Fruit fly (Drosophila melanogaster) whole organism, embryonic: ENCODE measurements around the gene CG4770.
A peak's percentile ranks its signal among the peaks of the same experiment; 100 is the strongest.

Experiments
- Atf-2 ChIP-seq: fragments of 200-800 bp; sonication (Bioruptor generic); optimal IDR thresholded peaks from 2 replicates; lab custom pipeline; 2016; ENCODE audit warnings: missing biosample characterization, missing genetic modification characterization
- Atf3 ChIP-seq: fragments of 200-800 bp; sonication (Bioruptor generic); optimal IDR thresholded peaks from 3 replicates; lab custom pipeline; 2016; ENCODE audit warnings: missing biosample characterization, missing genetic modification characterization
- CG10431 ChIP-seq: fragments of 200-800 bp; sonication (Bioruptor generic); optimal IDR thresholded peaks from 3 replicates; lab custom pipeline; 2018; ENCODE audit warnings: missing biosample characterization, mild to moderate bottlenecking, missing genetic modification characterization
- CG10979 ChIP-seq: fragments of 200-800 bp; sonication (Bioruptor generic); optimal IDR thresholded peaks from 2 replicates; lab custom pipeline; 2018; ENCODE audit warnings: missing biosample characterization, mild to moderate bottlenecking, missing genetic modification characterization, moderate library complexity
- CG11696 ChIP-seq: fragments of 200-800 bp; sonication (Bioruptor generic); IDR thresholded peaks from 2 replicates; pipeline ENCODE4 v1.3.6; 2022; ENCODE audit warnings: missing biosample characterization, missing genetic modification characterization
- CG12155 ChIP-seq: fragments of 200-800 bp; sonication (Bioruptor generic); optimal IDR thresholded peaks from 3 replicates; lab custom pipeline; 2016; ENCODE audit warnings: missing biosample characterization, missing genetic modification characterization
- CG12659 ChIP-seq: fragments of 200-800 bp; sonication (Bioruptor generic); optimal IDR thresholded peaks from 3 replicates; lab custom pipeline; 2017; ENCODE audit warnings: mild to moderate bottlenecking, missing biosample characterization, missing genetic modification reagents, missing genetic modification characterization
- CG13894 ChIP-seq: fragments of 200-800 bp; sonication (Bioruptor generic); optimal IDR thresholded peaks from 3 replicates; lab custom pipeline; 2018; ENCODE audit warnings: missing biosample characterization, mild to moderate bottlenecking, missing genetic modification characterization, moderate library complexity
- CG15269 ChIP-seq: fragments of 200-800 bp; sonication (Bioruptor generic); optimal IDR thresholded peaks from 2 replicates; lab custom pipeline; 2018; ENCODE audit warnings: missing biosample characterization, mild to moderate bottlenecking, missing genetic modification characterization, moderate library complexity
- CG16813 ChIP-seq: fragments of 200-800 bp; sonication (Bioruptor generic); IDR thresholded peaks from 3 replicates; pipeline ENCODE4 v1.3.6; 2022; ENCODE audit warnings: missing biosample characterization, missing genetic modification characterization; ENCODE audit not compliant: partially characterized antibody
- CG16815 ChIP-seq: fragments of 200-800 bp; sonication (Bioruptor generic); optimal IDR thresholded peaks from 3 replicates; lab custom pipeline; 2017; ENCODE audit warnings: missing biosample characterization, mild to moderate bottlenecking, missing genetic modification characterization
- CG2116 ChIP-seq: fragments of 200-800 bp; sonication (Bioruptor generic); optimal IDR thresholded peaks from 3 replicates; lab custom pipeline; 2018; ENCODE audit warnings: missing biosample characterization, mild to moderate bottlenecking, missing genetic modification characterization
- CG2199 ChIP-seq: fragments of 200-800 bp; sonication (Bioruptor generic); IDR thresholded peaks from 3 replicates; pipeline ENCODE4 v1.3.6; 2022; ENCODE audit warnings: missing biosample characterization, missing genetic modification characterization
- CG2889 ChIP-seq: fragments of 200-800 bp; sonication (Bioruptor generic); IDR thresholded peaks from 3 replicates; pipeline ENCODE4 v1.3.6; 2022; ENCODE audit warnings: missing biosample characterization, missing genetic modification characterization
- CG30020 ChIP-seq: fragments of 200-800 bp; optimal IDR thresholded peaks from 2 replicates; lab custom pipeline; 2019; ENCODE audit warnings: missing biosample characterization, mild to moderate bottlenecking, missing genetic modification characterization, moderate library complexity
- CG34422 ChIP-seq: fragments of 200-800 bp; sonication (Bioruptor generic); IDR thresholded peaks from 3 replicates; pipeline ENCODE4 v1.3.6; 2022; ENCODE audit warnings: missing biosample characterization, missing genetic modification characterization
- CG4617 ChIP-seq: fragments of 200-800 bp; sonication (Bioruptor generic); optimal IDR thresholded peaks from 3 replicates; lab custom pipeline; 2016; ENCODE audit warnings: missing biosample characterization, missing genetic modification characterization, borderline replicate concordance
- CG5180 ChIP-seq: fragments of 200-800 bp; sonication (Bioruptor generic); optimal IDR thresholded peaks from 3 replicates; lab custom pipeline; 2017; ENCODE audit warnings: missing biosample characterization, missing genetic modification characterization, mild to moderate bottlenecking, moderate library complexity, missing genetic modification reagents
- CG9609 ChIP-seq: fragments of 200-800 bp; sonication (Bioruptor generic); optimal IDR thresholded peaks from 3 replicates; lab custom pipeline; 2016; ENCODE audit warnings: missing biosample characterization, missing genetic modification characterization
- CHES-1-like ChIP-seq: fragments of 200-800 bp; sonication (Bioruptor generic); optimal IDR thresholded peaks from 2 replicates; lab custom pipeline; 2016; ENCODE audit warnings: missing biosample characterization, missing genetic modification characterization
- CoRest ChIP-seq: fragments of 200-800 bp; sonication (Bioruptor generic); optimal IDR thresholded peaks from 3 replicates; lab custom pipeline; 2018; ENCODE audit warnings: missing biosample characterization, mild to moderate bottlenecking, missing genetic modification characterization, moderate library complexity
- Hsf ChIP-seq: fragments of 200-800 bp; sonication (Bioruptor generic); optimal IDR thresholded peaks from 3 replicates; lab custom pipeline; 2016; ENCODE audit warnings: missing biosample characterization, missing genetic modification characterization
- Mes4 ChIP-seq: fragments of 200-800 bp; sonication (Bioruptor generic); optimal IDR thresholded peaks from 2 replicates; lab custom pipeline; 2016; ENCODE audit warnings: missing biosample characterization, missing genetic modification characterization
- Sin3A ChIP-seq: fragments of >200 bp; optimal IDR thresholded peaks from 2 replicates; lab custom pipeline; 2018
- Stat92E ChIP-seq, 3 experiments: fragments of >200 bp in 2 of 3; fragments of 200-800 bp in 1 of 3; sonication (Bioruptor generic) in 1 of 3; optimal IDR thresholded peaks; 2 replicates each; lab custom pipeline; 2017 to 2019; ENCODE audit warnings: missing biosample characterization in 3 of 3, missing genetic modification characterization in 3 of 3, mild to moderate bottlenecking in 1 of 3, moderate library complexity in 1 of 3
- Usf ChIP-seq: fragments of 200-800 bp; sonication (Bioruptor generic); optimal IDR thresholded peaks from 2 replicates; lab custom pipeline; 2017; ENCODE audit warnings: missing genotype, missing biosample characterization, missing genetic modification characterization
- Vsx1 ChIP-seq: fragments of 200-800 bp; sonication (Bioruptor generic); optimal IDR thresholded peaks from 2 replicates; lab custom pipeline; 2017; ENCODE audit warnings: missing biosample characterization, mild to moderate bottlenecking, missing genetic modification characterization, missing genetic modification reagents
- al ChIP-seq: fragments of 200-800 bp; sonication (Bioruptor generic); IDR thresholded peaks from 2 replicates; pipeline ENCODE4 v1.3.6; 2022; ENCODE audit warnings: missing biosample characterization, missing genetic modification characterization
- cato ChIP-seq: fragments of 200-800 bp; sonication (Bioruptor generic); optimal IDR thresholded peaks from 2 replicates; lab custom pipeline; 2016; ENCODE audit warnings: missing biosample characterization, missing genetic modification characterization, borderline replicate concordance
- cg ChIP-seq: fragments of 200-800 bp; sonication (Bioruptor generic); optimal IDR thresholded peaks from 3 replicates; lab custom pipeline; 2019; ENCODE audit warnings: missing biosample characterization, mild to moderate bottlenecking, missing genetic modification characterization, moderate library complexity
- corto ChIP-seq: fragments of 200-800 bp; sonication (Bioruptor generic); optimal IDR thresholded peaks from 2 replicates; lab custom pipeline; 2016; ENCODE audit warnings: missing biosample characterization, mild to moderate bottlenecking, missing genetic modification characterization, moderate library complexity
- crc ChIP-seq: fragments of 200-800 bp; sonication (Bioruptor generic); optimal IDR thresholded peaks from 2 replicates; lab custom pipeline; 2016; ENCODE audit warnings: missing biosample characterization, missing genetic modification characterization
- dan ChIP-seq: fragments of 200-800 bp; sonication (Bioruptor generic); IDR thresholded peaks from 2 replicates; pipeline ENCODE4 v1.3.6; 2022; ENCODE audit warnings: missing biosample characterization, missing genetic modification characterization
- dpn ChIP-seq, 2 experiments: fragments of 200-800 bp; sonication (Bioruptor generic); optimal IDR thresholded peaks; 3 replicates each; lab custom pipeline; 2016; ENCODE audit warnings: missing biosample characterization in 2 of 2, missing genetic modification characterization in 2 of 2
- grau ChIP-seq: fragments of 200-800 bp; optimal IDR thresholded peaks from 3 replicates; lab custom pipeline; 2019; ENCODE audit warnings: missing biosample characterization, mild to moderate bottlenecking, missing genetic modification characterization, moderate library complexity
- ham ChIP-seq: fragments of 200-800 bp; sonication (Bioruptor generic); IDR thresholded peaks from 2 replicates; pipeline ENCODE4 v1.3.6; 2022; ENCODE audit warnings: missing biosample characterization, missing genetic modification characterization
- her ChIP-seq: fragments of 200-800 bp; sonication (Bioruptor generic); optimal IDR thresholded peaks from 2 replicates; lab custom pipeline; 2016; ENCODE audit warnings: missing biosample characterization, missing genetic modification characterization
- inv ChIP-seq: fragments of 200-800 bp; sonication (Bioruptor generic); IDR thresholded peaks from 2 replicates; pipeline ENCODE4 v1.3.6; 2022; ENCODE audit warnings: missing biosample characterization, missing genetic modification characterization; ENCODE audit not compliant: partially characterized antibody
- nom ChIP-seq: fragments of 200-800 bp; sonication (Bioruptor generic); optimal IDR thresholded peaks from 2 replicates; lab custom pipeline; 2017; ENCODE audit warnings: missing biosample characterization, missing genetic modification characterization, mild to moderate bottlenecking, moderate library complexity, missing genetic modification reagents
- odd ChIP-seq: fragments of 200-800 bp; sonication (Bioruptor generic); optimal IDR thresholded peaks from 2 replicates; lab custom pipeline; 2017; ENCODE audit warnings: missing biosample characterization, mild to moderate bottlenecking, missing genetic modification characterization
- onecut ChIP-seq: fragments of 200-800 bp; sonication (Bioruptor generic); IDR thresholded peaks from 2 replicates; pipeline ENCODE4 v1.3.6; 2022; ENCODE audit warnings: missing biosample characterization, missing genetic modification characterization
- p53 ChIP-seq: fragments of 200-800 bp; sonication (Bioruptor generic); optimal IDR thresholded peaks from 2 replicates; lab custom pipeline; 2016; ENCODE audit warnings: missing biosample characterization, missing genetic modification characterization
- pan ChIP-seq, 4 experiments: fragments of >200 bp in 3 of 4; fragments of 200-800 bp in 1 of 4; sonication (Bioruptor generic) in 1 of 4; optimal IDR thresholded peaks in 3 of 4; IDR thresholded peaks in 1 of 4; 2 replicates each; pipeline versions ENCODE4 v1.3.6 to Lab custom; 2017 to 2022; ENCODE audit warnings: missing biosample characterization in 2 of 4, missing genetic modification characterization in 2 of 4, mixed read lengths in 1 of 4
- sim ChIP-seq: fragments of 200-800 bp; sonication (Bioruptor generic); IDR thresholded peaks from 2 replicates; pipeline ENCODE4 v1.3.6; 2022; ENCODE audit warnings: missing biosample characterization, missing genetic modification characterization
- slp2 ChIP-seq: fragments of 200-800 bp; sonication (Bioruptor generic); optimal IDR thresholded peaks from 2 replicates; lab custom pipeline; 2016; ENCODE audit warnings: missing biosample characterization, missing genetic modification characterization
- tio ChIP-seq: fragments of 200-800 bp; sonication (Bioruptor generic); optimal IDR thresholded peaks from 2 replicates; lab custom pipeline; 2017; ENCODE audit warnings: missing biosample characterization, missing genetic modification characterization, inconsistent platforms
- tup ChIP-seq: fragments of 200-800 bp; sonication (Bioruptor generic); optimal IDR thresholded peaks from 2 replicates; lab custom pipeline; 2016; ENCODE audit warnings: missing biosample characterization, mild to moderate bottlenecking, missing genetic modification characterization, moderate library complexity
- wdn ChIP-seq: fragments of 200-800 bp; sonication (Bioruptor generic); IDR thresholded peaks from 2 replicates; pipeline ENCODE4 v1.3.6; 2022; ENCODE audit warnings: missing biosample characterization, missing genetic modification characterization
- zfh2 ChIP-seq: fragments of 200-800 bp; sonication (Bioruptor generic); optimal IDR thresholded peaks from 2 replicates; lab custom pipeline; 2016; ENCODE audit warnings: missing biosample characterization, missing genetic modification characterization

CG4770 gene

DNA sequence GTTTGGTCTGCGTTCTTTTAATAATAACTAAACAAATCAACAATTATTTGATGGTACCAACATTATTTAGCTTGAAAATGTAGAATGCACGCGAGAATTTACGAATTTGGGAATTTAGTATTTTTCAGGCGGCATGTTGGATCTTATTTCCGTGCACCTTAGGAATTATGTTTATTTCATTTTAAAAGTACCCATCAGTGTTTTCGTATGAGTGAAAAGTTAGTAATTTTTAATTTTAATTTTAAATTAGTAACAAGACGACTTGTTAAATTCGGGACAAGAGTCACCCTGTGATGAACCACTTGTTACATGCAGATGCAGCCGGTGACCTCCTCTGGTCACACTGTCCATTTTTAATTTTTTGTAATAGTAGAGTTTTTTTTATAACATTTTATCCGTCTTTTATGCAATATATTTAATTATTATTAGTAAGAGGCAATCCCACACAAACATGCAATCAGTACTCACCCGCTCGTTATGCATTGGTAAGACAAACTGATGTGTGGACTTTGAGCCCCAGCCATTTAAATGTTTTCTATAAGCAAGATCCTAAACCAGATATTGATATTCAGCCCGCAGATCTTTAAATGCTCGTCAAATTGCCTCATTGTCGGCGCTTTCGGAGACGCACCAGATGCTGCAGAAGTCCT is 40.8 kb upstream of the CG4770 start, which contains the start of the genes CG17186 and Arc42 (continued):
- no peak for TF ChIP-seq CG5180
- TF ChIP-seq dan (GFP tag; lab: Robert Waterston, UW) = no peak
- TF ChIP-seq Hsf (GFP tag; lab: Kevin White, UChicago) = peak; percentile 20
- no peak for TF ChIP-seq CG16813 (GFP tag; lab: Robert Waterston, UW)
- TF ChIP-seq tio (GFP tag; lab: Kevin White, UChicago) = no peak
- TF ChIP-seq Mes4 = no peak
- peak; percentile 34 for TF ChIP-seq Sin3A (lab: Kevin White, UChicago)
- no peak for TF ChIP-seq CG10979
- TF ChIP-seq CG12155 (GFP tag; lab: Kevin White, UChicago) = peak; percentile 6
- TF ChIP-seq crc (GFP tag; lab: Kevin White, UChicago) = no peak
- no peak for TF ChIP-seq CG2199 (GFP tag; lab: Robert Waterston, UW)
- no peak for TF ChIP-seq dpn (GFP tag; optimal IDR thresholded peaks at IDR 0.05; lab: Kevin White, UChicago)
- peak; percentile 19 for TF ChIP-seq grau (tag; lab: Kevin White, UChicago)
- TF ChIP-seq cg (GFP tag; lab: Kevin White, UChicago) = no peak
- TF ChIP-seq CG15269 (tag; lab: Kevin White, UChicago) = no peak
- TF ChIP-seq CHES-1-like (GFP tag; lab: Kevin White, UChicago) = peak; percentile 17
- no peak for TF ChIP-seq odd (GFP tag; lab: Kevin White, UChicago)
- no peak for TF ChIP-seq wdn (GFP tag; lab: Robert Waterston, UW)
- TF ChIP-seq slp2 (GFP tag; lab: Kevin White, UChicago) = no peak
- no peak for TF ChIP-seq tup (GFP tag; lab: Kevin White, UChicago)
- no peak for TF ChIP-seq CG9609 (GFP tag; lab: Kevin White, UChicago)
- TF ChIP-seq inv (GFP tag; lab: Robert Waterston, UW) = no peak
- TF ChIP-seq CG10431 (GFP tag; lab: Kevin White, UChicago) = no peak
- TF ChIP-seq Usf = no peak
- TF ChIP-seq CoRest (tag; lab: Kevin White, UChicago) = peak; percentile 45
- no peak for TF ChIP-seq al
- no peak for TF ChIP-seq Atf3
- TF ChIP-seq ham (GFP tag; lab: Robert Waterston, UW) = no peak
- TF ChIP-seq CG13894 (tag; lab: Kevin White, UChicago) = no peak
- no peak for TF ChIP-seq onecut (GFP tag; lab: Robert Waterston, UW)
- TF ChIP-seq CG12659 (GFP tag; lab: Kevin White, UChicago) = peak; percentile 67
- peak; percentile 35 for TF ChIP-seq CG4617 (GFP tag; lab: Kevin White, UChicago)
- peak; percentile 70 for TF ChIP-seq CG30020 (tag; lab: Kevin White, UChicago)
- no peak for TF ChIP-seq zfh2
- TF ChIP-seq pan (optimal IDR thresholded peaks at IDR 0.05; lab: Kevin White, UChicago) = no peak
- TF ChIP-seq pan (GFP tag; optimal IDR thresholded peaks at IDR 0.05 in 1 of 2, IDR thresholded peaks at IDR 0.05 in 1 of 2) = no peak
- no peak for TF ChIP-seq CG11696 (GFP tag; lab: Robert Waterston, UW)
- peak; percentile 96 for TF ChIP-seq nom (GFP tag; lab: Kevin White, UChicago)
- peak; percentile 31; the same call in 1 of the 3 replicates for TF ChIP-seq CG34422
- no peak for TF ChIP-seq Atf-2 (GFP tag; lab: Kevin White, UChicago)
- TF ChIP-seq CG16815 (GFP tag; lab: Kevin White, UChicago) = no peak
- peak; percentile 54 for TF ChIP-seq CG2116
- peak; percentile 3 for TF ChIP-seq cato
- TF ChIP-seq her = no peak
- TF ChIP-seq corto (GFP tag; lab: Kevin White, UChicago) = no peak
- no peak for TF ChIP-seq p53 (GFP tag; lab: Kevin White, UChicago)
- no peak for TF ChIP-seq Vsx1 (GFP tag; lab: Kevin White, UChicago)
- TF ChIP-seq CG2889 (GFP tag; lab: Robert Waterston, UW) = no peak
- peak in 1 of 3 experiments; percentile 24 for TF ChIP-seq Stat92E (GFP tag; optimal IDR thresholded peaks at IDR 0.05; lab: Kevin White, UChicago)
- TF ChIP-seq sim (GFP tag; lab: Robert Waterston, UW) = no peak
